Worm (Caenorhabditis elegans) whole organism, late embryonic: ENCODE measurements around the gene fbxc-15.
"Not testable (repeated sequence)": the region's sequence is repeated elsewhere in the genome, so short reads cannot be mapped to it uniquely, and the experiment has no call there.

ENCODE experiments used
- C08G9.2 ChIP-seq: sonication (generic microtip); optimal IDR thresholded peaks from 2 replicates; lab custom pipeline; 2016; ENCODE audit warnings: mild to moderate bottlenecking, missing genetic modification characterization, moderate library complexity, missing compliant biosample characterization
- F13H6.1 ChIP-seq: sonication (generic microtip); optimal IDR thresholded peaks from 2 replicates; lab custom pipeline; 2016; ENCODE audit warnings: missing genetic modification characterization, missing compliant biosample characterization
- T23F11.4 ChIP-seq: fragments of 200-800 bp; sonication (Bioruptor generic); optimal IDR thresholded peaks from 2 replicates; lab custom pipeline; 2018; ENCODE audit warnings: mild to moderate bottlenecking, missing genetic modification characterization, missing compliant biosample characterization
- ahr-1 ChIP-seq: sonication (generic microtip); optimal IDR thresholded peaks from 2 replicates; lab custom pipeline; 2016; ENCODE audit warnings: missing genetic modification characterization, missing compliant biosample characterization
- ama-1 ChIP-seq: fragments of 150-350 bp; optimal IDR thresholded peaks from 2 replicates; lab custom pipeline; 2014
- ceh-18 ChIP-seq: sonication (generic microtip); optimal IDR thresholded peaks from 2 replicates; lab custom pipeline; 2016; ENCODE audit warnings: missing genetic modification characterization, missing compliant biosample characterization
- ceh-19 ChIP-seq: fragments of 200-800 bp; sonication (Bioruptor generic); optimal IDR thresholded peaks from 2 replicates; lab custom pipeline; 2018; ENCODE audit warnings: mild to moderate bottlenecking, missing genetic modification characterization, missing compliant biosample characterization
- ceh-31 ChIP-seq: sonication (generic microtip); optimal IDR thresholded peaks from 2 replicates; lab custom pipeline; 2016; ENCODE audit warnings: missing genetic modification characterization, missing compliant biosample characterization
- ceh-48 ChIP-seq: sonication (generic microtip); optimal IDR thresholded peaks from 2 replicates; lab custom pipeline; 2016; ENCODE audit warnings: missing genetic modification characterization, inconsistent platforms, missing compliant biosample characterization
- che-1 ChIP-seq: sonication (generic microtip); optimal IDR thresholded peaks from 2 replicates; lab custom pipeline; 2016; ENCODE audit warnings: mild to moderate bottlenecking, missing genetic modification characterization, missing compliant biosample characterization
- dmd-4 ChIP-seq: sonication (generic microtip); optimal IDR thresholded peaks from 2 replicates; lab custom pipeline; 2016; ENCODE audit warnings: borderline replicate concordance, missing genetic modification characterization, missing compliant biosample characterization
- dve-1 ChIP-seq: sonication (generic microtip); optimal IDR thresholded peaks from 2 replicates; lab custom pipeline; 2017; ENCODE audit warnings: antibody characterized with exemption, mild to moderate bottlenecking, missing genetic modification characterization, missing compliant biosample characterization
- eyg-1 ChIP-seq: sonication (generic microtip); optimal IDR thresholded peaks from 2 replicates; lab custom pipeline; 2016; ENCODE audit warnings: missing genotype, missing genetic modification characterization, missing compliant biosample characterization
- hlh-13 ChIP-seq: fragments of 200-800 bp; sonication (Bioruptor generic); optimal IDR thresholded peaks from 2 replicates; lab custom pipeline; 2018; ENCODE audit warnings: mild to moderate bottlenecking, missing genetic modification characterization, missing compliant biosample characterization
- hlh-30 ChIP-seq: sonication (generic microtip); optimal IDR thresholded peaks from 2 replicates; lab custom pipeline; 2017; ENCODE audit warnings: antibody characterized with exemption, missing genetic modification characterization, missing compliant biosample characterization; ENCODE audit not compliant: insufficient read depth
- hlh-6 ChIP-seq: sonication (generic microtip); optimal IDR thresholded peaks from 2 replicates; lab custom pipeline; 2016; ENCODE audit warnings: missing genotype, missing genetic modification characterization, missing compliant biosample characterization
- hlh-8 ChIP-seq: sonication (generic microtip); optimal IDR thresholded peaks from 2 replicates; lab custom pipeline; 2016; ENCODE audit warnings: missing genotype, missing genetic modification characterization, missing compliant biosample characterization
- nfya-1 ChIP-seq: sonication (generic microtip); optimal IDR thresholded peaks from 2 replicates; lab custom pipeline; 2017; ENCODE audit warnings: missing genetic modification characterization, mild to moderate bottlenecking, missing compliant biosample characterization, antibody characterized with exemption, moderate library complexity
- nhr-232 ChIP-seq: sonication (generic microtip); optimal IDR thresholded peaks from 2 replicates; lab custom pipeline; 2016; ENCODE audit warnings: missing genetic modification characterization, missing compliant biosample characterization
- pat-9 ChIP-seq: fragments of 200-800 bp; sonication (Bioruptor generic); optimal IDR thresholded peaks from 2 replicates; lab custom pipeline; 2018; ENCODE audit warnings: mild to moderate bottlenecking, missing genetic modification characterization, moderate library complexity, missing compliant biosample characterization
- pha-2 ChIP-seq: sonication (generic microtip); optimal IDR thresholded peaks from 2 replicates; lab custom pipeline; 2017; ENCODE audit warnings: mild to moderate bottlenecking, missing genetic modification characterization, missing compliant biosample characterization
- pha-4 ChIP-seq: fragments of 150-350 bp; optimal IDR thresholded peaks from 2 replicates; lab custom pipeline; 2018; ENCODE audit warnings: missing biosample characterization, missing genetic modification reagents, missing genetic modification characterization
- pros-1 ChIP-seq: fragments of 150-350 bp; optimal IDR thresholded peaks from 2 replicates; lab custom pipeline; 2014; ENCODE audit warnings: missing biosample characterization, missing genetic modification reagents, missing genetic modification characterization
- ref-2 ChIP-seq: sonication (generic microtip); optimal IDR thresholded peaks from 2 replicates; lab custom pipeline; 2016; ENCODE audit warnings: missing genetic modification characterization, missing compliant biosample characterization
- rnt-1 ChIP-seq: sonication (generic microtip); optimal IDR thresholded peaks from 2 replicates; lab custom pipeline; 2016; ENCODE audit warnings: missing genetic modification characterization, missing compliant biosample characterization
- sdc-2 ChIP-seq: sonication (generic microtip); optimal IDR thresholded peaks from 2 replicates; lab custom pipeline; 2016; ENCODE audit warnings: missing genotype, missing genetic modification characterization, missing compliant biosample characterization
- sox-4 ChIP-seq: sonication (generic microtip); optimal IDR thresholded peaks from 2 replicates; lab custom pipeline; 2017; ENCODE audit warnings: mild to moderate bottlenecking, missing genetic modification characterization, inconsistent platforms, missing compliant biosample characterization
- tbx-2 ChIP-seq: sonication (generic microtip); optimal IDR thresholded peaks from 2 replicates; lab custom pipeline; 2016; ENCODE audit warnings: missing genetic modification characterization, missing compliant biosample characterization
- tbx-7 ChIP-seq: sonication (generic microtip); optimal IDR thresholded peaks from 2 replicates; lab custom pipeline; 2016; ENCODE audit warnings: missing genotype, missing genetic modification characterization, missing compliant biosample characterization
- ttx-3 ChIP-seq: sonication (generic microtip); optimal IDR thresholded peaks from 2 replicates; lab custom pipeline; 2016; ENCODE audit warnings: missing genetic modification reagents, missing genetic modification characterization, missing compliant biosample characterization
- unc-3 ChIP-seq, 2 experiments: fragments of 200-800 bp in 1 of 2; sonication (Bioruptor generic) in 1 of 2; sonication (generic microtip) in 1 of 2; conservative IDR thresholded peaks in 1 of 2; optimal IDR thresholded peaks in 1 of 2; 2 replicates each; pipeline versions ENCODE4 v1.3.6 to Lab custom; 2016 to 2022; ENCODE audit warnings: missing compliant biosample characterization in 2 of 2, missing genetic modification characterization in 2 of 2, missing genetic modification reagents in 1 of 2
- unc-42 ChIP-seq: sonication (generic microtip); optimal IDR thresholded peaks from 2 replicates; lab custom pipeline; 2016; ENCODE audit warnings: missing genotype, missing genetic modification characterization, missing compliant biosample characterization
- unc-55 ChIP-seq: sonication (generic microtip); optimal IDR thresholded peaks from 2 replicates; lab custom pipeline; 2017; ENCODE audit warnings: missing biosample characterization, missing genetic modification reagents, missing genetic modification characterization
- unc-86 ChIP-seq: sonication (generic microtip); optimal IDR thresholded peaks from 2 replicates; lab custom pipeline; 2016; ENCODE audit warnings: missing genetic modification characterization, missing compliant biosample characterization

Gene fbxc-15

ce11 chrII:991300-991699 is 12.1 kb downstream of the fbxc-15 start, which contains the start of gene fbxc-42:
Gene fbxc-42 (plus strand): TSS chrII:991600.
- TF ChIP-seq unc-42 (tag; lab: Kevin White, UChicago) (no peak), nhr-232 (tag; lab: Kevin White, UChicago) (no peak), pros-1 (tag; lab: Kevin White, UChicago) (no peak), ttx-3 (no peak)

ce11 chrII:994231-994630 is 15.0 kb downstream of the fbxc-15 start, which contains the start of gene F45D11.7:
Gene F45D11.7 (plus strand): TSS chrII:994531.
- TF ChIP-seq pha-4 (tag; lab: Kevin White, UChicago); sdc-2 (tag; lab: Kevin White, UChicago); unc-86: not testable (repeated sequence)

ce11 chrII:996112-996511 is 16.9 kb downstream of the fbxc-15 start, which contains the start of gene F45D11.11:
Gene F45D11.11 (minus strand): TSS chrII:996212.
- not testable (repeated sequence) for TF ChIP-seq hlh-30 (tag; lab: Kevin White, UChicago); unc-42 (tag; lab: Kevin White, UChicago); ceh-31

- TF ChIP-seq ref-2, result no peak
- TF ChIP-seq nhr-232 (tag; lab: Kevin White, UChicago), result no peak
- TF ChIP-seq nfya-1 (tag; lab: Kevin White, UChicago), result no peak
- no peak for TF ChIP-seq unc-55 (GFP tag; lab: Kevin White, UChicago)
- TF ChIP-seq T23F11.4 (GFP tag; lab: Kevin White, UChicago), result no peak
- TF ChIP-seq ceh-19, result no peak
- TF ChIP-seq sox-4 (tag; lab: Kevin White, UChicago), result no peak
- no peak for TF ChIP-seq hlh-6 (tag; lab: Kevin White, UChicago)
- TF ChIP-seq che-1, result no peak
- TF ChIP-seq eyg-1 (tag; lab: Kevin White, UChicago), result no peak
- TF ChIP-seq ama-1 (lab: Kevin White, UChicago), result no peak
- no peak for TF ChIP-seq hlh-8 (tag; lab: Kevin White, UChicago)
- no peak for TF ChIP-seq unc-42 (tag; lab: Kevin White, UChicago)
- no peak for TF ChIP-seq unc-3 (GFP tag; conservative IDR thresholded peaks at IDR 0.05; lab: Robert Waterston, UW)
- no peak for TF ChIP-seq unc-3 (tag; optimal IDR thresholded peaks at IDR 0.05; lab: Kevin White, UChicago)
- no peak for TF ChIP-seq hlh-13
- no peak for TF ChIP-seq ceh-18 (tag; lab: Kevin White, UChicago)
- TF ChIP-seq ahr-1 (tag; lab: Kevin White, UChicago), result no peak
- TF ChIP-seq tbx-7, result no peak
- TF ChIP-seq, all 69 proteins: peak for 0
Observed at ce11 chrII:999493-999892, 20.3 kb downstream of the fbxc-15 start, which contains the start of gene fbxb-29. Gene fbxb-29 (minus strand): TSS chrII:999593.

ce11 chrII:1001351-1001750 is 22.1 kb downstream of the fbxc-15 start, which contains the start of the genes fbxb-30 and F45D11.5:
Gene fbxb-30 (minus strand): TSS chrII:1001451.
Gene F45D11.5 (plus strand): TSS chrII:1001702.
- TF ChIP-seq pat-9 (tag; lab: Kevin White, UChicago) (no peak), rnt-1 (tag; lab: Kevin White, UChicago) (no peak), ceh-18 (tag; lab: Kevin White, UChicago) (no peak), dve-1 (tag; lab: Kevin White, UChicago) (no peak), ceh-48 (tag; lab: Kevin White, UChicago) (no peak), pha-2 (tag; lab: Kevin White, UChicago) (no peak), dmd-4 (tag; lab: Kevin White, UChicago) (no peak), tbx-2 (tag; lab: Kevin White, UChicago) (no peak), F13H6.1 (tag; lab: Kevin White, UChicago) (no peak), C08G9.2 (no peak), nhr-232 (tag; lab: Kevin White, UChicago) (no peak)
